Worm (Caenorhabditis elegans) whole organism, young adult: ENCODE results near the gene col-10.
A peak's percentile ranks its signal among the peaks of the same experiment; 100 is the strongest.

ENCODE experiments used
- B0019.2 ChIP-seq: fragments of 200-800 bp; sonication (Bioruptor generic); conservative IDR thresholded peaks from 2 replicates; pipeline ENCODE4 v1.3.6; 2022; ENCODE audit warnings: missing genetic modification reagents, missing genetic modification characterization, missing compliant biosample characterization
- D2030.7 ChIP-seq: fragments of 200-800 bp; sonication (Bioruptor generic); IDR thresholded peaks from 2 replicates; pipeline ENCODE4 v1.3.6; 2022; ENCODE audit warnings: missing genetic modification reagents, missing genetic modification characterization, missing compliant biosample characterization
- F10E7.11 ChIP-seq: sonication (generic microtip); optimal IDR thresholded peaks from 2 replicates; lab custom pipeline; 2017; ENCODE audit warnings: mild to moderate bottlenecking, missing genetic modification characterization, moderate library complexity, missing compliant biosample characterization
- F23B12.7 ChIP-seq: sonication (generic microtip); optimal IDR thresholded peaks from 2 replicates; lab custom pipeline; 2017; ENCODE audit warnings: missing genetic modification characterization, mild to moderate bottlenecking, missing compliant biosample characterization, antibody characterized with exemption, moderate library complexity; ENCODE audit not compliant: insufficient read depth
- F33H1.4 ChIP-seq: fragments of 200-800 bp; sonication (Bioruptor generic); IDR thresholded peaks from 2 replicates; pipeline ENCODE4 v1.3.6; 2022; ENCODE audit warnings: missing genetic modification reagents, missing genetic modification characterization, missing compliant biosample characterization
- F37B4.10 ChIP-seq: fragments of 200-800 bp; sonication (Bioruptor generic); IDR thresholded peaks from 2 replicates; pipeline ENCODE4 v1.3.6; 2022; ENCODE audit warnings: missing genetic modification characterization, missing compliant biosample characterization
- F49E8.2 ChIP-seq: sonication (generic microtip); optimal IDR thresholded peaks from 3 replicates; lab custom pipeline; 2017; ENCODE audit warnings: missing genetic modification characterization, mild to moderate bottlenecking, missing compliant biosample characterization, antibody characterized with exemption, moderate library complexity; ENCODE audit not compliant: insufficient read depth
- F57A8.1 ChIP-seq: fragments of 200-800 bp; sonication (Bioruptor generic); optimal IDR thresholded peaks from 2 replicates; lab custom pipeline; 2018; ENCODE audit warnings: mild to moderate bottlenecking, missing genetic modification characterization, moderate library complexity, missing compliant biosample characterization
- F57C9.4 ChIP-seq: sonication (generic microtip); optimal IDR thresholded peaks from 2 replicates; lab custom pipeline; 2017; ENCODE audit warnings: mild to moderate bottlenecking, missing genetic modification characterization, missing compliant biosample characterization
- T07F8.4 ChIP-seq: sonication (generic microtip); optimal IDR thresholded peaks from 2 replicates; lab custom pipeline; 2016; ENCODE audit warnings: mild to moderate bottlenecking, missing genetic modification characterization, moderate library complexity, missing compliant biosample characterization
- Y67H2A.10 ChIP-seq: fragments of 200-800 bp; sonication (Bioruptor generic); conservative IDR thresholded peaks from 2 replicates; pipeline ENCODE4 v1.3.6; 2022; ENCODE audit warnings: missing genetic modification reagents, missing genetic modification characterization, missing compliant biosample characterization
- akir-1 ChIP-seq: fragments of 200-800 bp; sonication (Bioruptor generic); optimal IDR thresholded peaks from 2 replicates; lab custom pipeline; 2018; ENCODE audit warnings: mild to moderate bottlenecking, missing genetic modification characterization, moderate library complexity, missing compliant biosample characterization
- ama-1 ChIP-seq, 3 experiments: fragments of 150-350 bp in 1 of 3; sonication (generic microtip) in 2 of 3; optimal IDR thresholded peaks; 2 replicates each; lab custom pipeline; 2014 to 2018; ENCODE audit warnings: missing biosample characterization in 2 of 3, missing genetic modification characterization in 2 of 3, missing genetic modification reagents in 2 of 3
- attf-5 ChIP-seq: fragments of 200-800 bp; sonication (Bioruptor generic); optimal IDR thresholded peaks from 2 replicates; lab custom pipeline; 2018; ENCODE audit warnings: mild to moderate bottlenecking, missing genetic modification characterization, missing compliant biosample characterization
- bed-2 ChIP-seq: fragments of 200-800 bp; sonication (Bioruptor generic); IDR thresholded peaks from 2 replicates; pipeline ENCODE4 v1.3.6; 2022; ENCODE audit warnings: missing genetic modification reagents, missing genetic modification characterization, missing compliant biosample characterization
- ceh-79 ChIP-seq: sonication (generic microtip); optimal IDR thresholded peaks from 2 replicates; lab custom pipeline; 2017; ENCODE audit warnings: mild to moderate bottlenecking, missing genetic modification characterization, missing compliant biosample characterization
- dpff-1 ChIP-seq: sonication (generic microtip); optimal IDR thresholded peaks from 2 replicates; lab custom pipeline; 2017; ENCODE audit warnings: mild to moderate bottlenecking, missing genetic modification characterization, missing compliant biosample characterization
- efl-1 ChIP-seq: fragments of 150-350 bp; optimal IDR thresholded peaks from 2 replicates; lab custom pipeline; 2014; ENCODE audit warnings: missing biosample characterization, missing genetic modification reagents, missing genetic modification characterization
- ets-4 ChIP-seq: fragments of 200-800 bp; sonication (Bioruptor generic); optimal IDR thresholded peaks from 2 replicates; lab custom pipeline; 2018; ENCODE audit warnings: mild to moderate bottlenecking, missing genetic modification characterization, missing compliant biosample characterization
- hlh-12 ChIP-seq: sonication (generic microtip); optimal IDR thresholded peaks from 2 replicates; lab custom pipeline; 2016; ENCODE audit warnings: missing genetic modification characterization, missing compliant biosample characterization
- hlh-26 ChIP-seq: fragments of 200-800 bp; sonication (Bioruptor generic); conservative IDR thresholded peaks from 2 replicates; pipeline ENCODE4 v1.3.6; 2022; ENCODE audit warnings: missing genetic modification reagents, missing genetic modification characterization, missing compliant biosample characterization
- hmg-1.2 ChIP-seq: fragments of 200-800 bp; sonication (Bioruptor generic); IDR thresholded peaks from 2 replicates; pipeline ENCODE4 v1.3.6; 2022; ENCODE audit warnings: missing genetic modification reagents, missing genetic modification characterization, missing compliant biosample characterization
- hmg-20 ChIP-seq: fragments of 200-800 bp; sonication (Bioruptor generic); IDR thresholded peaks from 2 replicates; pipeline ENCODE4 v1.3.6; 2022; ENCODE audit warnings: missing genetic modification reagents, missing genetic modification characterization, missing compliant biosample characterization
- hrde-1 ChIP-seq: sonication (generic microtip); optimal IDR thresholded peaks from 2 replicates; lab custom pipeline; 2016; ENCODE audit warnings: missing genetic modification characterization, mild to moderate bottlenecking, missing compliant biosample characterization, moderate library complexity, missing genotype, missing genetic modification reagents, borderline replicate concordance
- lin-40 ChIP-seq: sonication (generic microtip); optimal IDR thresholded peaks from 2 replicates; lab custom pipeline; 2016; ENCODE audit warnings: missing genetic modification characterization, mild to moderate bottlenecking, missing compliant biosample characterization, missing genotype, missing genetic modification reagents
- lsy-27 ChIP-seq: sonication (generic microtip); optimal IDR thresholded peaks from 2 replicates; lab custom pipeline; 2017; ENCODE audit warnings: missing genetic modification characterization, mild to moderate bottlenecking, missing compliant biosample characterization, antibody characterized with exemption, missing genotype, borderline replicate concordance; ENCODE audit not compliant: insufficient read depth
- madf-10 ChIP-seq: sonication (generic microtip); optimal IDR thresholded peaks from 2 replicates; lab custom pipeline; 2016; ENCODE audit warnings: mild to moderate bottlenecking, missing genetic modification characterization, missing compliant biosample characterization
- mes-4 ChIP-seq: sonication (generic microtip); optimal IDR thresholded peaks from 2 replicates; lab custom pipeline; 2016; ENCODE audit warnings: missing genotype, missing genetic modification characterization, missing compliant biosample characterization
- mxl-1 ChIP-seq: sonication (generic microtip); optimal IDR thresholded peaks from 2 replicates; lab custom pipeline; 2016; ENCODE audit warnings: missing genetic modification characterization, missing compliant biosample characterization
- nfya-2 ChIP-seq: fragments of 200-800 bp; sonication (Bioruptor generic); IDR thresholded peaks from 2 replicates; pipeline ENCODE4 v1.3.6; 2022; ENCODE audit warnings: missing genetic modification reagents, missing genetic modification characterization, missing compliant biosample characterization
- nhr-80 ChIP-seq: sonication (generic microtip); optimal IDR thresholded peaks from 2 replicates; lab custom pipeline; 2016; ENCODE audit warnings: missing genetic modification characterization, missing compliant biosample characterization
- nhr-90 ChIP-seq: sonication (generic microtip); optimal IDR thresholded peaks from 2 replicates; lab custom pipeline; 2016; ENCODE audit warnings: missing genotype, mild to moderate bottlenecking, missing genetic modification characterization, missing compliant biosample characterization
- pha-4 ChIP-seq: fragments of 150-350 bp; sonication (generic microtip); optimal IDR thresholded peaks from 2 replicates; lab custom pipeline; 2014; ENCODE audit warnings: missing biosample characterization, missing genetic modification reagents, missing genetic modification characterization
- zfh-2 ChIP-seq: fragments of 200-800 bp; sonication (Bioruptor generic); conservative IDR thresholded peaks from 2 replicates; pipeline ENCODE4 v1.3.6; 2022; ENCODE audit warnings: missing genetic modification reagents, missing genetic modification characterization, missing compliant biosample characterization
- ztf-18 ChIP-seq: sonication (generic microtip); optimal IDR thresholded peaks from 2 replicates; lab custom pipeline; 2016; ENCODE audit warnings: missing genotype, mild to moderate bottlenecking, missing genetic modification characterization, missing compliant biosample characterization
- ztf-22 ChIP-seq: fragments of 200-800 bp; sonication (Bioruptor generic); optimal IDR thresholded peaks from 2 replicates; lab custom pipeline; 2018; ENCODE audit warnings: mild to moderate bottlenecking, missing genetic modification characterization, moderate library complexity, missing compliant biosample characterization
- ztf-26 ChIP-seq: sonication (generic microtip); optimal IDR thresholded peaks from 2 replicates; lab custom pipeline; 2017; ENCODE audit warnings: missing genetic modification characterization, missing compliant biosample characterization
- ztf-28 ChIP-seq: fragments of 200-800 bp; sonication (Bioruptor generic); IDR thresholded peaks from 2 replicates; pipeline ENCODE4 v1.3.6; 2022; ENCODE audit warnings: missing genetic modification reagents, missing genetic modification characterization, missing compliant biosample characterization

col-10 gene

ce11 chrV:9160224-9160886, 4.8 kb downstream of the col-10 start, which contains the start of gene col-144:
Gene col-144 (minus strand): TSS chrV:9160642.
- TF ChIP-seq ama-1 (optimal IDR thresholded peaks at IDR 0.05; lab: Kevin White, UChicago): no peak
- TF ChIP-seq ama-1 (GFP tag; optimal IDR thresholded peaks at IDR 0.05; lab: Kevin White, UChicago): no peak
- no peak for TF ChIP-seq ceh-79 (tag; lab: Kevin White, UChicago)

ce11 chrV:9157597-9157996, 7.5 kb downstream of the col-10 start:
- TF ChIP-seq attf-5 (GFP tag; lab: Kevin White, UChicago) (no peak), madf-10 (tag; lab: Kevin White, UChicago) (no peak), F10E7.11 (tag; lab: Kevin White, UChicago) (no peak), ztf-22 (GFP tag; lab: Kevin White, UChicago) (no peak), hrde-1 (tag; lab: Kevin White, UChicago) (no peak)

- TF ChIP-seq akir-1 (no peak), F10E7.11 (tag; lab: Kevin White, UChicago) (no peak), mes-4 (tag; lab: Kevin White, UChicago) (no peak), T07F8.4 (no peak), ets-4 (GFP tag; lab: Kevin White, UChicago) (no peak), nhr-90 (tag; lab: Kevin White, UChicago) (no peak), hlh-26 (GFP tag; lab: Robert Waterston, UW) (no peak)
Measured at ce11 chrV:9156679-9157078, 8.4 kb downstream of the col-10 start, which contains the start of gene B0222.15. Gene B0222.15 (minus strand): TSS chrV:9156779.

ce11 chrV:9155616-9156015, 9.5 kb downstream of the col-10 start:
- TF ChIP-seq ztf-26 (peak; percentile 5), zfh-2 (GFP tag; lab: Robert Waterston, UW) (no peak), ets-4 (GFP tag; lab: Kevin White, UChicago) (no peak)

ce11 chrV:9154772-9155171, 10.3 kb downstream of the col-10 start, which contains the start of gene B0222.5:
Gene B0222.5 (minus strand): TSS chrV:9154872.
- TF ChIP-seq ztf-18 (tag; lab: Kevin White, UChicago) (no peak), hmg-20 (GFP tag; lab: Robert Waterston, UW) (no peak), akir-1 (no peak), F57A8.1 (GFP tag; lab: Kevin White, UChicago) (no peak), F23B12.7 (tag; lab: Kevin White, UChicago) (no peak), nhr-80 (no peak), F49E8.2 (tag; lab: Kevin White, UChicago) (no peak), mxl-1 (tag; lab: Kevin White, UChicago) (no peak), Y67H2A.10 (GFP tag; lab: Robert Waterston, UW) (no peak), mes-4 (tag; lab: Kevin White, UChicago) (no peak), D2030.7 (no peak)
- TF ChIP-seq, all 124 proteins: peak for 0

ce11 chrV:9152339-9152738, 12.8 kb downstream of the col-10 start:
- TF ChIP-seq hlh-12 (no peak), F37B4.10 (GFP tag; lab: Robert Waterston, UW) (no peak), nfya-2 (GFP tag; lab: Robert Waterston, UW) (no peak), lsy-27 (no peak), nhr-90 (tag; lab: Kevin White, UChicago) (no peak), B0019.2 (no peak), attf-5 (GFP tag; lab: Kevin White, UChicago) (no peak), hrde-1 (tag; lab: Kevin White, UChicago) (no peak), efl-1 (no peak), hmg-1.2 (GFP tag; lab: Robert Waterston, UW) (no peak), ztf-28 (GFP tag; lab: Robert Waterston, UW) (no peak), pha-4 (no peak), F33H1.4 (no peak), bed-2 (no peak), lin-40 (tag; lab: Kevin White, UChicago) (no peak), dpff-1 (tag; lab: Kevin White, UChicago) (no peak), F57C9.4 (tag; lab: Kevin White, UChicago) (no peak)
